Fruit fly (Drosophila melanogaster) whole organism, embryonic: Measurements from ENCODE around the gene Cyp6d4.
A peak's percentile ranks its signal among the peaks of the same experiment; 100 is the strongest.

ENCODE experiments used
- Atf6 ChIP-seq: fragments of 200-800 bp; sonication (Bioruptor generic); IDR thresholded peaks from 2 replicates; pipeline ENCODE4 v1.3.6; 2022; ENCODE audit warnings: missing biosample characterization, missing genetic modification characterization
- B-H2 ChIP-seq: fragments of 200-800 bp; sonication (Bioruptor generic); optimal IDR thresholded peaks from 2 replicates; lab custom pipeline; 2018; ENCODE audit warnings: missing biosample characterization, mild to moderate bottlenecking, missing genetic modification characterization
- Bgb ChIP-seq: fragments of 200-800 bp; sonication (Bioruptor generic); IDR thresholded peaks from 2 replicates; pipeline ENCODE4 v1.3.6; 2022; ENCODE audit warnings: missing biosample characterization, missing genetic modification characterization; ENCODE audit not compliant: partially characterized antibody
- CG10267 ChIP-seq: fragments of 200-800 bp; sonication (Bioruptor generic); optimal IDR thresholded peaks from 2 replicates; lab custom pipeline; 2018; ENCODE audit warnings: missing biosample characterization, mild to moderate bottlenecking, missing genetic modification characterization, moderate library complexity
- CG10321 ChIP-seq: fragments of 200-800 bp; sonication (Bioruptor generic); IDR thresholded peaks from 2 replicates; pipeline ENCODE4 v1.3.6; 2022; ENCODE audit warnings: missing biosample characterization, missing genetic modification characterization
- CG10462 ChIP-seq: fragments of 200-800 bp; sonication (Bioruptor generic); optimal IDR thresholded peaks from 2 replicates; lab custom pipeline; 2016; ENCODE audit warnings: missing biosample characterization, missing genetic modification characterization
- CG12219 ChIP-seq: fragments of 200-800 bp; sonication (Bioruptor generic); optimal IDR thresholded peaks from 3 replicates; lab custom pipeline; 2018; ENCODE audit warnings: missing biosample characterization, mild to moderate bottlenecking, missing genetic modification characterization
- CG12659 ChIP-seq: fragments of 200-800 bp; sonication (Bioruptor generic); optimal IDR thresholded peaks from 3 replicates; lab custom pipeline; 2017; ENCODE audit warnings: mild to moderate bottlenecking, missing biosample characterization, missing genetic modification reagents, missing genetic modification characterization
- CG13287 ChIP-seq: fragments of 200-800 bp; sonication (Bioruptor generic); IDR thresholded peaks from 2 replicates; pipeline ENCODE4 v1.3.6; 2022; ENCODE audit warnings: missing biosample characterization, missing genetic modification characterization; ENCODE audit not compliant: partially characterized antibody
- CG14667 ChIP-seq: fragments of 200-800 bp; sonication (Bioruptor generic); IDR thresholded peaks from 2 replicates; pipeline ENCODE4 v1.3.6; 2022; ENCODE audit warnings: missing biosample characterization, missing genetic modification characterization
- CG15073 ChIP-seq: fragments of 200-800 bp; sonication (Bioruptor generic); optimal IDR thresholded peaks from 2 replicates; lab custom pipeline; 2016; ENCODE audit warnings: missing biosample characterization, missing genetic modification characterization
- CG1602 ChIP-seq: fragments of 200-800 bp; sonication (Bioruptor generic); optimal IDR thresholded peaks from 3 replicates; lab custom pipeline; 2016; ENCODE audit warnings: missing biosample characterization, missing genetic modification characterization
- CG16863 ChIP-seq: fragments of 200-800 bp; sonication (Bioruptor generic); optimal IDR thresholded peaks from 3 replicates; lab custom pipeline; 2016; ENCODE audit warnings: missing biosample characterization, missing genetic modification characterization
- CG2116 ChIP-seq: fragments of 200-800 bp; sonication (Bioruptor generic); optimal IDR thresholded peaks from 3 replicates; lab custom pipeline; 2018; ENCODE audit warnings: missing biosample characterization, mild to moderate bottlenecking, missing genetic modification characterization
- CG2120 ChIP-seq: fragments of 200-800 bp; sonication (Bioruptor generic); optimal IDR thresholded peaks from 3 replicates; lab custom pipeline; 2016; ENCODE audit warnings: missing biosample characterization, missing genetic modification characterization
- CG31441 ChIP-seq: fragments of 200-800 bp; sonication (Bioruptor generic); IDR thresholded peaks from 2 replicates; pipeline ENCODE4 v1.3.6; 2022; ENCODE audit warnings: missing biosample characterization, missing genetic modification characterization
- CG34422 ChIP-seq: fragments of 200-800 bp; sonication (Bioruptor generic); IDR thresholded peaks from 3 replicates; pipeline ENCODE4 v1.3.6; 2022; ENCODE audit warnings: missing biosample characterization, missing genetic modification characterization
- CG43689 ChIP-seq: fragments of 200-800 bp; sonication (Bioruptor generic); IDR thresholded peaks from 2 replicates; pipeline ENCODE4 v1.3.6; 2022; ENCODE audit warnings: missing biosample characterization, missing genetic modification characterization
- CG7271 ChIP-seq: fragments of 200-800 bp; sonication (Bioruptor generic); optimal IDR thresholded peaks from 2 replicates; lab custom pipeline; 2018; ENCODE audit warnings: missing biosample characterization, mild to moderate bottlenecking, missing genetic modification characterization, moderate library complexity
- CG9215 ChIP-seq: fragments of 200-800 bp; sonication (Bioruptor generic); IDR thresholded peaks from 2 replicates; pipeline ENCODE4 v1.3.6; 2022; ENCODE audit warnings: missing biosample characterization, missing genetic modification characterization
- CG9727 ChIP-seq: fragments of 200-800 bp; sonication (Bioruptor generic); optimal IDR thresholded peaks from 3 replicates; lab custom pipeline; 2017; ENCODE audit warnings: missing biosample characterization, mild to moderate bottlenecking, missing genetic modification characterization
- CG9797 ChIP-seq: fragments of 200-800 bp; sonication (Bioruptor generic); optimal IDR thresholded peaks from 3 replicates; lab custom pipeline; 2018; ENCODE audit warnings: missing biosample characterization, mild to moderate bottlenecking, missing genetic modification characterization
- Dp ChIP-seq: fragments of 200-800 bp; sonication (Bioruptor generic); optimal IDR thresholded peaks from 2 replicates; lab custom pipeline; 2018; ENCODE audit warnings: missing biosample characterization, mild to moderate bottlenecking, missing genetic modification characterization, moderate library complexity
- Drgx ChIP-seq: fragments of 200-800 bp; sonication (Bioruptor generic); IDR thresholded peaks from 2 replicates; pipeline ENCODE4 v1.3.6; 2022; ENCODE audit warnings: missing biosample characterization, missing genetic modification characterization
- E2f1 ChIP-seq: fragments of 200-800 bp; sonication (Bioruptor generic); IDR thresholded peaks from 2 replicates; pipeline ENCODE4 v1.3.6; 2022; ENCODE audit warnings: missing biosample characterization, missing genetic modification characterization
- Hey ChIP-seq: fragments of 200-800 bp; sonication (Bioruptor generic); optimal IDR thresholded peaks from 3 replicates; lab custom pipeline; 2018; ENCODE audit warnings: missing biosample characterization, mild to moderate bottlenecking, missing genetic modification characterization
- Hr3 ChIP-seq: fragments of 200-800 bp; sonication (Bioruptor generic); optimal IDR thresholded peaks from 3 replicates; lab custom pipeline; 2016; ENCODE audit warnings: missing biosample characterization, missing genetic modification characterization
- Lhr ChIP-seq: fragments of 200-800 bp; sonication (Bioruptor generic); optimal IDR thresholded peaks from 3 replicates; lab custom pipeline; 2017; ENCODE audit warnings: mild to moderate bottlenecking, missing biosample characterization, missing genetic modification reagents, missing genetic modification characterization
- Med ChIP-seq: fragments of 200-800 bp; sonication (Bioruptor generic); peaks from one replicate; lab custom pipeline; 2016; ENCODE audit warnings: missing biosample characterization, missing genetic modification characterization, mild to moderate bottlenecking, inconsistent platforms, moderate library complexity
- Oli ChIP-seq: fragments of 200-800 bp; sonication (Bioruptor generic); optimal IDR thresholded peaks from 2 replicates; lab custom pipeline; 2018; ENCODE audit warnings: missing biosample characterization, mild to moderate bottlenecking, missing genetic modification characterization, moderate library complexity
- Optix ChIP-seq: fragments of 200-800 bp; sonication (Bioruptor generic); IDR thresholded peaks from 3 replicates; pipeline ENCODE4 v1.3.6; 2022; ENCODE audit warnings: missing biosample characterization, missing genetic modification characterization
- Trl ChIP-seq, 3 experiments: fragments of >200 bp in 2 of 3; fragments of 200-800 bp in 1 of 3; sonication (Bioruptor generic) in 1 of 3; optimal IDR thresholded peaks; 2 replicates in 1 of 3; 3 replicates in 2 of 3; lab custom pipeline; 2016 to 2017; ENCODE audit warnings: missing biosample characterization in 1 of 3, missing genetic modification characterization in 1 of 3
- az2 ChIP-seq: fragments of 200-800 bp; sonication (Bioruptor generic); optimal IDR thresholded peaks from 3 replicates; lab custom pipeline; 2016; ENCODE audit warnings: missing biosample characterization, missing genetic modification characterization
- bbx ChIP-seq: fragments of 200-800 bp; sonication (Bioruptor generic); IDR thresholded peaks from 2 replicates; pipeline ENCODE4 v1.3.6; 2022; ENCODE audit warnings: missing biosample characterization, missing genetic modification characterization; ENCODE audit not compliant: partially characterized antibody
- bsh ChIP-seq, 2 experiments: fragments of 200-800 bp; sonication (Bioruptor generic); optimal IDR thresholded peaks; 2 replicates each; lab custom pipeline; 2017 to 2018; ENCODE audit warnings: mild to moderate bottlenecking in 2 of 2, missing biosample characterization in 2 of 2, missing genetic modification characterization in 2 of 2, moderate library complexity in 1 of 2
- cato ChIP-seq: fragments of 200-800 bp; sonication (Bioruptor generic); optimal IDR thresholded peaks from 2 replicates; lab custom pipeline; 2016; ENCODE audit warnings: missing biosample characterization, missing genetic modification characterization, borderline replicate concordance
- dan ChIP-seq: fragments of 200-800 bp; sonication (Bioruptor generic); IDR thresholded peaks from 2 replicates; pipeline ENCODE4 v1.3.6; 2022; ENCODE audit warnings: missing biosample characterization, missing genetic modification characterization
- dimm ChIP-seq: fragments of 200-800 bp; sonication (Bioruptor generic); IDR thresholded peaks from 2 replicates; pipeline ENCODE4 v1.3.6; 2022; ENCODE audit warnings: missing biosample characterization, missing genetic modification characterization
- ftz-f1 ChIP-seq: fragments of 200-800 bp; sonication (Bioruptor generic); optimal IDR thresholded peaks from 2 replicates; lab custom pipeline; 2016; ENCODE audit warnings: missing biosample characterization, missing genetic modification characterization
- gcm2 ChIP-seq: fragments of 200-800 bp; sonication (Bioruptor generic); optimal IDR thresholded peaks from 2 replicates; lab custom pipeline; 2016; ENCODE audit warnings: missing biosample characterization, missing genetic modification characterization
- gfzf ChIP-seq: fragments of 200-800 bp; sonication (Bioruptor generic); optimal IDR thresholded peaks from 2 replicates; lab custom pipeline; 2016; ENCODE audit warnings: missing biosample characterization, mild to moderate bottlenecking, missing genetic modification characterization, moderate library complexity
- insv ChIP-seq, 2 experiments: fragments of 200-800 bp; sonication (Bioruptor generic); optimal IDR thresholded peaks; 3 replicates each; lab custom pipeline; 2016 to 2018; ENCODE audit warnings: missing biosample characterization in 2 of 2, missing genetic modification characterization in 2 of 2
- klu ChIP-seq: fragments of 200-800 bp; sonication (Bioruptor generic); IDR thresholded peaks from 2 replicates; pipeline ENCODE4 v1.3.6; 2022; ENCODE audit warnings: missing biosample characterization, missing genetic modification characterization
- knrl ChIP-seq: fragments of 200-800 bp; sonication (Bioruptor generic); IDR thresholded peaks from 3 replicates; pipeline ENCODE4 v1.3.6; 2022; ENCODE audit warnings: missing biosample characterization, missing genetic modification characterization; ENCODE audit not compliant: partially characterized antibody
- mld ChIP-seq: fragments of 200-800 bp; sonication (Bioruptor generic); IDR thresholded peaks from 3 replicates; pipeline ENCODE4 v1.3.6; 2022; ENCODE audit warnings: missing biosample characterization, missing genetic modification characterization; ENCODE audit not compliant: partially characterized antibody
- pnt ChIP-seq: fragments of 200-800 bp; sonication (Bioruptor generic); optimal IDR thresholded peaks from 3 replicates; lab custom pipeline; 2016; ENCODE audit warnings: missing biosample characterization, missing genetic modification characterization
- pzg ChIP-seq: fragments of 200-800 bp; sonication (Bioruptor generic); optimal IDR thresholded peaks from 3 replicates; lab custom pipeline; 2018; ENCODE audit warnings: missing biosample characterization, mild to moderate bottlenecking, missing genetic modification characterization, moderate library complexity
- zfh1 ChIP-seq: fragments of 200-800 bp; sonication (Bioruptor generic); IDR thresholded peaks from 3 replicates; pipeline ENCODE4 v1.3.6; 2022; ENCODE audit warnings: missing biosample characterization, missing genetic modification characterization

Cyp6d4 gene

DNA sequence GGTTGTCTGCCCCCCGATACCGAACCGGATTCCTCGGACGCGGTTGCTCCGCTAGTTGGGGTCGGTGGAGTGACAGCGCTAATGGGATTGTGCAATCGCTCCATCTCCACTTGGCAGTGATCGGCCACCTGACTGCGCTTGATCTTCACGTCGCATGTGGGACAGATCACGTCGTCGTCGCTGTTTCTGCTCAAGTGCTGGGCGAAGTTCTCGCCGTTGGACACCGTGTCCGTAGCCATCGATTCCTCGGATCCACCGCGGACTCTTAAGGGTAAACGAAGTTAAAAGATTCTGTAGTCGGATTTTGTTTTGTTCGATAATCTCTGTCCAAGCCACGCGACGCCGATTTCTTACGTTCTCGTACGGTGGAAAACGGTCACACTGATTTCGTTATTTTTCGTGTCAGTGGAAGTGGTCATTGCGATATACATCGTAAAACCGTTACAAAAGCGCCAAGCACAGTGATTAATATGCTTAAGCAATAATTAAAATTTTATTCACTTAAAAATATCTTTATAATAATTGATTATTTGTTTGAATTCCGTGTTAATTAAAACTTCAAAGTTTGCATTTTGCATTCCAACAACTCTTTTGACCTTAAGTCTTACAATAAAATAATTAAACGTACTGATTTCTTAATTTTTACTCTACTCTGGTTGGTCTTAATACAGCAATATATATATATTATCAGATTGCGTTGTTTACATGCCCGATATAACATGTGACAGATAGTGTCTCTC is 28.1 kb downstream of the Cyp6d4 start, which contains the start of gene RNF220 (continued):
- no peak for TF ChIP-seq Hr3 (GFP tag; lab: Kevin White, UChicago)
- no peak for TF ChIP-seq CG10462 (GFP tag; lab: Kevin White, UChicago)
- TF ChIP-seq bsh (GFP tag; optimal IDR thresholded peaks at IDR 0.05; lab: Kevin White, UChicago): no peak
- 0 out of 2 replicates have a peak, but pooled peaks have one; percentile 8 for TF ChIP-seq klu
- TF ChIP-seq CG43689: no peak
- no peak for TF ChIP-seq Drgx
- 0 out of 2 replicates have a peak, but pooled peaks have one; percentile 23 for TF ChIP-seq CG9215
- no peak for TF ChIP-seq insv (GFP tag; optimal IDR thresholded peaks at IDR 0.05; lab: Kevin White, UChicago)
- peak; percentile 46 for TF ChIP-seq CG2116 (GFP tag; lab: Kevin White, UChicago)
- peak; percentile 59 for TF ChIP-seq Med (GFP tag; lab: Kevin White, UChicago)
- TF ChIP-seq bbx (GFP tag; lab: Robert Waterston, UW): peak; percentile 78
- no peak for TF ChIP-seq CG15073 (GFP tag; lab: Kevin White, UChicago)
- TF ChIP-seq cato (GFP tag; lab: Kevin White, UChicago): no peak
- peak; percentile 73 for TF ChIP-seq gfzf (GFP tag; lab: Kevin White, UChicago)
- peak; percentile 9 for TF ChIP-seq CG1602 (GFP tag; lab: Kevin White, UChicago)
- TF ChIP-seq Dp (GFP tag; lab: Kevin White, UChicago): peak; percentile 24
- peak; percentile 70 for TF ChIP-seq CG13287 (GFP tag; lab: Robert Waterston, UW)
- peak; percentile 75 for TF ChIP-seq Bgb (GFP tag; lab: Robert Waterston, UW)
- TF ChIP-seq B-H2 (GFP tag; lab: Kevin White, UChicago): no peak
- no peak for TF ChIP-seq CG12219 (GFP tag; lab: Kevin White, UChicago)
- no peak for TF ChIP-seq dan (GFP tag; lab: Robert Waterston, UW)
- TF ChIP-seq Optix (GFP tag; lab: Robert Waterston, UW): no peak
- TF ChIP-seq gcm2: no peak
- no peak for TF ChIP-seq E2f1 (GFP tag; lab: Robert Waterston, UW)
- no peak for TF ChIP-seq CG10267 (tag; lab: Kevin White, UChicago)
- peak; percentile 2 for TF ChIP-seq Lhr
- 0 out of 3 replicates have a peak, but pooled peaks have one; percentile 20 for TF ChIP-seq zfh1 (GFP tag; lab: Robert Waterston, UW)
- TF ChIP-seq Atf6 (GFP tag; lab: Robert Waterston, UW): no peak
- peak; percentile 21 for TF ChIP-seq az2 (GFP tag; lab: Kevin White, UChicago)
- no peak for TF ChIP-seq Oli (tag; lab: Kevin White, UChicago)
- peak; percentile 58; the same call in 1 of the 3 replicates for TF ChIP-seq mld (GFP tag; lab: Robert Waterston, UW)
- peak; percentile 50 for TF ChIP-seq CG9727 (GFP tag; lab: Kevin White, UChicago)
- TF ChIP-seq CG2120 (GFP tag; lab: Kevin White, UChicago): no peak
- peak; percentile 33 for TF ChIP-seq CG12659
- peak; percentile 59 for TF ChIP-seq CG9797
- TF ChIP-seq CG16863 (GFP tag; lab: Kevin White, UChicago): no peak
- TF ChIP-seq CG7271 (tag; lab: Kevin White, UChicago): no peak
- TF ChIP-seq CG14667 (GFP tag; lab: Robert Waterston, UW): 0 out of 2 replicates have a peak, but pooled peaks have one; percentile 8
- TF ChIP-seq CG31441 (GFP tag; lab: Robert Waterston, UW): peak; percentile 58; the same call in 1 of the 2 replicates
- TF ChIP-seq knrl (GFP tag; lab: Robert Waterston, UW): no peak; the same call in none of the 3 replicates
- TF ChIP-seq pzg (GFP tag; lab: Kevin White, UChicago): peak; percentile 51
- TF ChIP-seq Hey (tag; lab: Kevin White, UChicago): no peak
- TF ChIP-seq pnt: no peak
- no peak for TF ChIP-seq CG34422 (GFP tag; lab: Robert Waterston, UW)
- no peak for TF ChIP-seq Trl (optimal IDR thresholded peaks at IDR 0.05; lab: Kevin White, UChicago)
- TF ChIP-seq Trl (GFP tag; optimal IDR thresholded peaks at IDR 0.05; lab: Kevin White, UChicago): no peak
- no peak for TF ChIP-seq CG10321 (GFP tag; lab: Robert Waterston, UW)
- no peak for TF ChIP-seq ftz-f1 (GFP tag; lab: Kevin White, UChicago)
- TF ChIP-seq dimm (GFP tag; lab: Robert Waterston, UW): no peak; the same call in 1 of the 2 replicates
